Worm (Caenorhabditis elegans) whole organism, L3 larva: ENCODE data around the gene F49E11.2.
A peak's percentile ranks its signal among the peaks of the same experiment; 100 is the strongest.

ENCODE experiments used
- R02D3.7 ChIP-seq: fragments of 150-350 bp; optimal IDR thresholded peaks from 2 replicates; lab custom pipeline; 2014; ENCODE audit warnings: missing biosample characterization, missing genetic modification characterization
- ama-1 ChIP-seq: fragments of 150-350 bp; optimal IDR thresholded peaks from 2 replicates; lab custom pipeline; 2018
- ceh-16 ChIP-seq: sonication (generic microtip); optimal IDR thresholded peaks from 2 replicates; lab custom pipeline; 2017; ENCODE audit warnings: missing biosample characterization, missing genetic modification characterization
- ceh-28 ChIP-seq: fragments of 150-350 bp; optimal IDR thresholded peaks from 2 replicates; lab custom pipeline; 2014; ENCODE audit warnings: missing biosample characterization, missing genetic modification reagents, missing genetic modification characterization
- ceh-9 ChIP-seq: sonication (generic microtip); optimal IDR thresholded peaks from 2 replicates; lab custom pipeline; 2018; ENCODE audit warnings: missing biosample characterization, missing genetic modification characterization
- egl-27 ChIP-seq: sonication (generic microtip); optimal IDR thresholded peaks from 4 replicates; lab custom pipeline; 2017; ENCODE audit warnings: missing biosample characterization, missing genetic modification reagents, missing genetic modification characterization
- elt-1 ChIP-seq: fragments of 150-350 bp; optimal IDR thresholded peaks from 2 replicates; lab custom pipeline; 2014; ENCODE audit warnings: missing biosample characterization, missing genetic modification characterization
- elt-2 ChIP-seq: sonication (generic microtip); optimal IDR thresholded peaks from 2 replicates; lab custom pipeline; 2016; ENCODE audit warnings: missing genetic modification reagents, mild to moderate bottlenecking, missing genetic modification characterization, missing compliant biosample characterization
- eor-1 ChIP-seq, 2 experiments: fragments of 150-350 bp; optimal IDR thresholded peaks; 2 replicates each; lab custom pipeline; 2014 to 2018; ENCODE audit warnings: missing biosample characterization in 2 of 2, missing genetic modification characterization in 2 of 2
- fkh-10 ChIP-seq: sonication (generic microtip); optimal IDR thresholded peaks from 2 replicates; lab custom pipeline; 2017; ENCODE audit warnings: missing biosample characterization, missing genetic modification reagents, missing genetic modification characterization
- fkh-2 ChIP-seq: fragments of 150-350 bp; optimal IDR thresholded peaks from 2 replicates; lab custom pipeline; 2014; ENCODE audit warnings: missing biosample characterization, missing genetic modification reagents, missing genetic modification characterization
- fos-1 ChIP-seq: fragments of 150-350 bp; optimal IDR thresholded peaks from 2 replicates; lab custom pipeline; 2014; ENCODE audit warnings: missing biosample characterization, missing genetic modification characterization
- hmg-11 ChIP-seq: sonication (generic microtip); optimal IDR thresholded peaks from 2 replicates; lab custom pipeline; 2016; ENCODE audit warnings: missing genetic modification characterization, missing compliant biosample characterization
- jun-1 ChIP-seq: fragments of 150-350 bp; optimal IDR thresholded peaks from 2 replicates; lab custom pipeline; 2014; ENCODE audit warnings: missing biosample characterization, missing genetic modification reagents, missing genetic modification characterization
- lin-15B ChIP-seq: fragments of 150-350 bp; optimal IDR thresholded peaks from 2 replicates; lab custom pipeline; 2014; ENCODE audit warnings: missing biosample characterization, missing genetic modification characterization
- mdl-1 ChIP-seq: fragments of 150-350 bp; optimal IDR thresholded peaks from 2 replicates; lab custom pipeline; 2014; ENCODE audit warnings: missing biosample characterization, missing genetic modification characterization
- mml-1 ChIP-seq: fragments of 150-350 bp; sonication (generic microtip); optimal IDR thresholded peaks from 3 replicates; lab custom pipeline; 2014; ENCODE audit warnings: missing biosample characterization, missing genetic modification characterization
- nfya-1 ChIP-seq: sonication (generic microtip); optimal IDR thresholded peaks from 2 replicates; lab custom pipeline; 2017; ENCODE audit warnings: missing genetic modification characterization, mild to moderate bottlenecking, missing compliant biosample characterization, antibody characterized with exemption, moderate library complexity; ENCODE audit not compliant: insufficient read depth
- nhr-12 ChIP-seq: fragments of 150-350 bp; optimal IDR thresholded peaks from 2 replicates; lab custom pipeline; 2014; ENCODE audit warnings: missing biosample characterization, missing genetic modification characterization
- nhr-23 ChIP-seq: fragments of 150-350 bp; optimal IDR thresholded peaks from 2 replicates; lab custom pipeline; 2014; ENCODE audit warnings: missing biosample characterization, missing genetic modification reagents, missing genetic modification characterization
- nhr-237 ChIP-seq: fragments of 150-350 bp; optimal IDR thresholded peaks from 2 replicates; lab custom pipeline; 2014; ENCODE audit warnings: missing biosample characterization, missing genetic modification characterization
- nhr-25 ChIP-seq: sonication (generic microtip); optimal IDR thresholded peaks from 2 replicates; lab custom pipeline; 2017; ENCODE audit warnings: missing biosample characterization, missing genetic modification characterization
- nhr-28 ChIP-seq: fragments of 150-350 bp; optimal IDR thresholded peaks from 2 replicates; lab custom pipeline; 2014; ENCODE audit warnings: missing biosample characterization, missing genetic modification characterization
- nhr-43 ChIP-seq: sonication (generic microtip); optimal IDR thresholded peaks from 2 replicates; lab custom pipeline; 2016; ENCODE audit warnings: mild to moderate bottlenecking, missing genetic modification characterization, missing compliant biosample characterization; ENCODE audit not compliant: poor library complexity, severe bottlenecking
- nhr-67 ChIP-seq: fragments of 150-350 bp; optimal IDR thresholded peaks from 2 replicates; lab custom pipeline; 2014; ENCODE audit warnings: missing biosample characterization, missing genetic modification characterization
- nhr-76 ChIP-seq: fragments of 150-350 bp; sonication (generic microtip); optimal IDR thresholded peaks from 5 replicates; lab custom pipeline; 2014; ENCODE audit warnings: missing biosample characterization, missing genetic modification characterization
- nhr-77 ChIP-seq: fragments of 150-350 bp; optimal IDR thresholded peaks from 2 replicates; lab custom pipeline; 2014; ENCODE audit warnings: missing biosample characterization, missing genetic modification characterization
- pha-4 ChIP-seq: fragments of 150-350 bp; optimal IDR thresholded peaks from 2 replicates; lab custom pipeline; 2014; ENCODE audit warnings: missing biosample characterization, missing genetic modification reagents, missing genetic modification characterization
- pqm-1 ChIP-seq: fragments of 150-350 bp; optimal IDR thresholded peaks from 2 replicates; lab custom pipeline; 2017; ENCODE audit warnings: missing biosample characterization, missing genetic modification characterization, inconsistent platforms
- skn-1 ChIP-seq: fragments of 150-350 bp; optimal IDR thresholded peaks from 2 replicates; lab custom pipeline; 2014; ENCODE audit warnings: missing biosample characterization, missing genetic modification characterization
- snpc-4 ChIP-seq: fragments of 150-350 bp; optimal IDR thresholded peaks from 2 replicates; lab custom pipeline; 2014; ENCODE audit warnings: missing biosample characterization, missing genetic modification characterization
- tbx-2 ChIP-seq: sonication (generic microtip); optimal IDR thresholded peaks from 2 replicates; lab custom pipeline; 2016; ENCODE audit warnings: mild to moderate bottlenecking, missing genetic modification characterization, missing compliant biosample characterization
- unc-39 ChIP-seq: sonication (generic microtip); optimal IDR thresholded peaks from 4 replicates; lab custom pipeline; 2017; ENCODE audit warnings: missing biosample characterization, missing genetic modification characterization
- unc-62 ChIP-seq: fragments of 150-350 bp; sonication (generic microtip); optimal IDR thresholded peaks from 4 replicates; lab custom pipeline; 2014; ENCODE audit warnings: missing biosample characterization, missing genetic modification reagents, missing genetic modification characterization
- ztf-4 ChIP-seq: fragments of 150-350 bp; optimal IDR thresholded peaks from 2 replicates; lab custom pipeline; 2014; ENCODE audit warnings: missing biosample characterization, missing genetic modification characterization

The F49E11.2 gene

ce11 chrIV:13028746-13029673, 9.8 kb downstream of the F49E11.2 start:
- TF ChIP-seq mml-1 (tag; lab: Kevin White, UChicago) = no peak
- TF ChIP-seq nhr-25 (tag; lab: Kevin White, UChicago) = no peak
- TF ChIP-seq pha-4 (tag; lab: Kevin White, UChicago) = peak; percentile 22
- no peak for TF ChIP-seq unc-39 (tag; lab: Kevin White, UChicago)
- no peak for TF ChIP-seq skn-1 (tag; lab: Kevin White, UChicago)
- no peak for TF ChIP-seq nhr-77
- TF ChIP-seq nhr-28 (tag; lab: Kevin White, UChicago) = no peak
- TF ChIP-seq fos-1 = no peak
- TF ChIP-seq elt-2 (tag; lab: Kevin White, UChicago) = peak; percentile 53
- TF ChIP-seq ceh-28 = no peak

ce11 chrIV:13027801-13028641, 10.8 kb downstream of the F49E11.2 start:
- TF ChIP-seq nhr-76 (tag; lab: Kevin White, UChicago) (no peak), ama-1 (lab: Kevin White, UChicago) (no peak), nhr-25 (tag; lab: Kevin White, UChicago) (peak; percentile 18), pqm-1 (peak; percentile 4)

DNA sequence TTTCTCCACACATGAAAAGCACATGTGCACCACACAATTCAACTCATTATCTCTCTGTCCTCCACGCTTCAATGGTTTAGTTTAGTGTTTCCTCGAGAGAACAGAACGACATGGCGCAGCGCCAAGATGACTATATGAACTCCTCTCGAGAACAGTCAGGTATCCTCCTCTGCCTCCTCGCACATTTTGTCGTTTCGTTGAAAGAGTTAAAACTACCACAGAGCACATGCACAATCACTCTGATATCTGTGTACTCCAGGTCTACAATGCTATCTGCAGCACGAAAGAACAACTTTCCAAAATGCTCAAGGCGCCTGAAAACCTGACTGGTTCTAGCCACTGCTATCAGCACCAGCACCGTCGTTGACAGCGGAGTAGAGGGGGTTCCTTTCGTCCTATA, 12.0 kb downstream of the F49E11.2 start:
- TF ChIP-seq pqm-1 (peak; percentile 76), jun-1 (peak; percentile 36), elt-2 (tag; lab: Kevin White, UChicago) (peak; percentile 92), ztf-4 (tag; lab: Kevin White, UChicago) (no peak)

- TF ChIP-seq unc-62 (GFP tag; lab: Kevin White, UChicago) = no peak
- no peak for TF ChIP-seq ztf-4 (tag; lab: Kevin White, UChicago)
- no peak for TF ChIP-seq ceh-16 (tag; lab: Kevin White, UChicago)
- TF ChIP-seq lin-15B = no peak
- no peak for TF ChIP-seq nhr-67
- no peak for TF ChIP-seq nhr-25 (tag; lab: Kevin White, UChicago)
- no peak for TF ChIP-seq nhr-237 (tag; lab: Kevin White, UChicago)
- no peak for TF ChIP-seq pqm-1
- peak; percentile 55 for TF ChIP-seq hmg-11 (tag; lab: Kevin White, UChicago)
- no peak for TF ChIP-seq ceh-28
- TF ChIP-seq skn-1 (tag; lab: Kevin White, UChicago) = peak; percentile 9
- no peak for TF ChIP-seq nhr-23 (tag; lab: Kevin White, UChicago)
- TF ChIP-seq mdl-1 = no peak
- no peak for TF ChIP-seq nhr-76 (tag; lab: Kevin White, UChicago)
- TF ChIP-seq eor-1 (tag; optimal IDR thresholded peaks at IDR 0.05; lab: Kevin White, UChicago) = no peak
- TF ChIP-seq nfya-1 (tag; lab: Kevin White, UChicago) = peak; percentile 59
- TF ChIP-seq fkh-2 (tag; lab: Kevin White, UChicago) = no peak
- TF ChIP-seq jun-1 = no peak
- TF ChIP-seq nhr-43 (tag; lab: Kevin White, UChicago) = no peak
- peak; percentile 31 for TF ChIP-seq snpc-4 (tag; lab: Kevin White, UChicago)
- no peak for TF ChIP-seq fkh-10 (GFP tag; lab: Kevin White, UChicago)
- no peak for TF ChIP-seq nhr-77
- TF ChIP-seq nhr-12 (tag; lab: Kevin White, UChicago) = no peak
- TF ChIP-seq ceh-9 (tag; lab: Kevin White, UChicago) = peak; percentile 32
- no peak for TF ChIP-seq egl-27 (tag; lab: Kevin White, UChicago)
- TF ChIP-seq tbx-2 = no peak
- TF ChIP-seq R02D3.7 (tag; lab: Kevin White, UChicago) = no peak
- peak; percentile 1 for TF ChIP-seq elt-1 (tag; lab: Kevin White, UChicago)
These were observed 12.9 kb downstream of the F49E11.2 start for ce11 chrIV:13025853-13026343.
